Worm (Caenorhabditis elegans) whole organism, late embryonic: ENCODE measurements around the gene cpr-6.

Experiments used
- ama-1 ChIP-seq: fragments of 150-350 bp; optimal IDR thresholded peaks from 2 replicates; lab custom pipeline; 2014
- ceh-22 ChIP-seq: sonication (generic microtip); optimal IDR thresholded peaks from 2 replicates; lab custom pipeline; 2017; ENCODE audit warnings: missing biosample characterization, missing genetic modification characterization
- ceh-24 ChIP-seq: sonication (generic microtip); optimal IDR thresholded peaks from 2 replicates; lab custom pipeline; 2016; ENCODE audit warnings: mild to moderate bottlenecking, missing genetic modification characterization, missing compliant biosample characterization
- fkh-10 ChIP-seq: fragments of 150-350 bp; optimal IDR thresholded peaks from 2 replicates; lab custom pipeline; 2014; ENCODE audit warnings: missing biosample characterization, missing genetic modification reagents, missing genetic modification characterization
- lin-11 ChIP-seq: fragments of 200-800 bp; sonication (Bioruptor generic); optimal IDR thresholded peaks from 2 replicates; lab custom pipeline; 2018; ENCODE audit warnings: mild to moderate bottlenecking, missing genetic modification characterization, missing compliant biosample characterization
- mec-3 ChIP-seq: sonication (generic microtip); optimal IDR thresholded peaks from 2 replicates; lab custom pipeline; 2016; ENCODE audit warnings: borderline replicate concordance, missing genetic modification characterization, missing compliant biosample characterization
- nhr-11 ChIP-seq: fragments of 150-350 bp; optimal IDR thresholded peaks from 2 replicates; lab custom pipeline; 2014; ENCODE audit warnings: missing biosample characterization, missing genetic modification characterization
- tbx-2 ChIP-seq: sonication (generic microtip); optimal IDR thresholded peaks from 2 replicates; lab custom pipeline; 2016; ENCODE audit warnings: missing genetic modification characterization, missing compliant biosample characterization
- ztf-16 ChIP-seq: sonication (generic microtip); optimal IDR thresholded peaks from 2 replicates; lab custom pipeline; 2017; ENCODE audit warnings: missing genetic modification characterization, missing compliant biosample characterization

- no peak for TF ChIP-seq ceh-24 (tag; lab: Kevin White, UChicago)
- no peak for TF ChIP-seq ztf-16
- no peak for TF ChIP-seq ceh-22
- no peak for TF ChIP-seq nhr-11 (tag; lab: Kevin White, UChicago)
- TF ChIP-seq fkh-10 (GFP tag; lab: Kevin White, UChicago): no peak
- no peak for TF ChIP-seq mec-3 (tag; lab: Kevin White, UChicago)
- no peak for TF ChIP-seq ama-1
- no peak for TF ChIP-seq lin-11 (tag; lab: Kevin White, UChicago)
- TF ChIP-seq tbx-2 (tag; lab: Kevin White, UChicago): no peak
Observed at ce11 chrX:6603098-6603497, 3.9 kb upstream of the cpr-6 start, which contains the start of gene F23G4.1.
